Worm (Caenorhabditis elegans): Measurements from ENCODE around the gene com-1.

The com-1 gene

ce11 chrIII:10947155-10947554 lies 51.0 kb downstream of the com-1 start, which contains the start of gene strd-1:
strd-1 (plus strand) TSS chrIII:10947455.
- TF ChIP-seq ztf-1 (GFP tag; conservative IDR thresholded peaks at IDR 0.05) (no peak), gmeb-1 (tag; optimal IDR thresholded peaks at IDR 0.05) (no peak), mbf-1 (tag; optimal IDR thresholded peaks at IDR 0.05) (no peak), ceh-82 (tag; optimal IDR thresholded peaks at IDR 0.05) (no peak), lin-11 (tag; optimal IDR thresholded peaks at IDR 0.05) (no peak), F13H6.1 (tag; optimal IDR thresholded peaks at IDR 0.05) (no peak), nhr-25 (tag; optimal IDR thresholded peaks at IDR 0.05) (no peak), dmd-4 (tag; optimal IDR thresholded peaks at IDR 0.05) (no peak), ztf-11 (tag; optimal IDR thresholded peaks at IDR 0.05) (no peak), lsy-2 (tag; optimal IDR thresholded peaks at IDR 0.05) (no peak), ama-1 (optimal IDR thresholded peaks at IDR 0.05) (no peak), elt-1 (tag; optimal IDR thresholded peaks at IDR 0.05) (no peak)
